Worm (Caenorhabditis elegans) whole organism, L1 larva: ENCODE measurements around the gene F53G2.13.

Experiments
- C34B4.2 ChIP-seq: sonication (generic microtip); optimal IDR thresholded peaks from 2 replicates; lab custom pipeline; 2017; ENCODE audit warnings: mild to moderate bottlenecking, missing genetic modification characterization, missing compliant biosample characterization
- F16B12.6 ChIP-seq: fragments of 150-350 bp; optimal IDR thresholded peaks from 2 replicates; lab custom pipeline; 2014; ENCODE audit warnings: missing biosample characterization, missing genetic modification characterization
- aha-1 ChIP-seq: fragments of 150-350 bp; optimal IDR thresholded peaks from 2 replicates; lab custom pipeline; 2014; ENCODE audit warnings: missing biosample characterization, missing genetic modification characterization
- alr-1 ChIP-seq: fragments of 200-800 bp; sonication (Bioruptor generic); optimal IDR thresholded peaks from 2 replicates; lab custom pipeline; 2018; ENCODE audit warnings: borderline replicate concordance, mild to moderate bottlenecking, missing genetic modification characterization, missing compliant biosample characterization
- aly-2 ChIP-seq: fragments of 150-350 bp; optimal IDR thresholded peaks from 2 replicates; lab custom pipeline; 2014; ENCODE audit warnings: missing biosample characterization, missing genetic modification characterization
- blmp-1 ChIP-seq: fragments of 150-350 bp; optimal IDR thresholded peaks from 2 replicates; lab custom pipeline; 2014; ENCODE audit warnings: missing biosample characterization, missing genetic modification characterization
- ceh-8 ChIP-seq: fragments of 200-800 bp; sonication (Bioruptor generic); optimal IDR thresholded peaks from 2 replicates; lab custom pipeline; 2018; ENCODE audit warnings: mild to moderate bottlenecking, missing genetic modification characterization, moderate library complexity, missing compliant biosample characterization
- ceh-82 ChIP-seq, 3 experiments: fragments of 150-350 bp in 1 of 3; sonication (generic microtip) in 2 of 3; optimal IDR thresholded peaks; 2 replicates each; lab custom pipeline; 2014 to 2017; ENCODE audit warnings: missing biosample characterization in 3 of 3, missing genetic modification characterization in 3 of 3
- ceh-90 ChIP-seq: sonication (generic microtip); optimal IDR thresholded peaks from 2 replicates; lab custom pipeline; 2016; ENCODE audit warnings: missing genetic modification characterization, missing compliant biosample characterization
- dpl-1 ChIP-seq, 3 experiments: fragments of 150-350 bp in 2 of 3; sonication (generic microtip) in 1 of 3; optimal IDR thresholded peaks; 2 replicates each; lab custom pipeline; 2014 to 2017; ENCODE audit warnings: missing biosample characterization in 3 of 3, missing genetic modification characterization in 3 of 3, missing genetic modification reagents in 3 of 3
- dsc-1 ChIP-seq: sonication (generic microtip); optimal IDR thresholded peaks from 2 replicates; lab custom pipeline; 2016; ENCODE audit warnings: mild to moderate bottlenecking, missing genetic modification characterization, missing compliant biosample characterization
- efl-1 ChIP-seq, 4 experiments: fragments of 150-350 bp; optimal IDR thresholded peaks in 3 of 4; peaks in 1 of 4; 1 replicate in 1 of 4; 2 replicates in 3 of 4; lab custom pipeline; 2014; ENCODE audit warnings: missing biosample characterization in 2 of 4, missing genetic modification characterization in 2 of 4, missing genetic modification reagents in 2 of 4
- elt-2 ChIP-seq: sonication (generic microtip); optimal IDR thresholded peaks from 2 replicates; lab custom pipeline; 2016; ENCODE audit warnings: missing genetic modification characterization, mild to moderate bottlenecking, inconsistent platforms, missing compliant biosample characterization, missing genetic modification reagents
- ets-5 ChIP-seq: fragments of 200-800 bp; sonication (Bioruptor generic); IDR thresholded peaks from 2 replicates; pipeline ENCODE4 v1.3.6; 2022; ENCODE audit warnings: missing genetic modification characterization, missing compliant biosample characterization
- fkh-10 ChIP-seq: sonication (generic microtip); optimal IDR thresholded peaks from 2 replicates; lab custom pipeline; 2017; ENCODE audit warnings: missing biosample characterization, missing genetic modification reagents, missing genetic modification characterization
- fkh-4 ChIP-seq: sonication (generic microtip); optimal IDR thresholded peaks from 2 replicates; lab custom pipeline; 2016; ENCODE audit warnings: missing compliant biosample characterization, missing genetic modification characterization, borderline replicate concordance
- fkh-8 ChIP-seq: sonication (generic microtip); optimal IDR thresholded peaks from 2 replicates; lab custom pipeline; 2016; ENCODE audit warnings: mild to moderate bottlenecking, missing genetic modification characterization, missing compliant biosample characterization
- fos-1 ChIP-seq: fragments of 150-350 bp; optimal IDR thresholded peaks from 2 replicates; lab custom pipeline; 2014; ENCODE audit warnings: missing biosample characterization, missing genetic modification characterization
- grh-1 ChIP-seq: fragments of 200-800 bp; sonication (Bioruptor generic); IDR thresholded peaks from 2 replicates; pipeline ENCODE4 v1.3.6; 2022; ENCODE audit warnings: missing genetic modification reagents, missing genetic modification characterization, missing compliant biosample characterization
- hlh-17 ChIP-seq: fragments of 200-800 bp; sonication (Bioruptor generic); optimal IDR thresholded peaks from 2 replicates; lab custom pipeline; 2018; ENCODE audit warnings: missing genetic modification characterization, mild to moderate bottlenecking, missing compliant biosample characterization, moderate library complexity, borderline replicate concordance
- hpl-2 ChIP-seq: fragments of 150-350 bp; optimal IDR thresholded peaks from 2 replicates; lab custom pipeline; 2014; ENCODE audit warnings: missing biosample characterization, missing genetic modification reagents, missing genetic modification characterization
- isw-1 ChIP-seq: fragments of 200-800 bp; sonication (Bioruptor generic); IDR thresholded peaks from 2 replicates; pipeline ENCODE4 v1.3.6; 2022; ENCODE audit warnings: missing genetic modification characterization, missing compliant biosample characterization
- lin-14 ChIP-seq: fragments of 200-800 bp; sonication (Bioruptor generic); optimal IDR thresholded peaks from 2 replicates; lab custom pipeline; 2018; ENCODE audit warnings: mild to moderate bottlenecking, missing genetic modification characterization, moderate library complexity, missing compliant biosample characterization
- lin-35 ChIP-seq, 2 experiments: fragments of 150-350 bp; optimal IDR thresholded peaks; 2 replicates each; lab custom pipeline; 2014; ENCODE audit warnings: missing biosample characterization in 2 of 2, missing genetic modification characterization in 2 of 2, missing genetic modification reagents in 2 of 2
- lin-39 ChIP-seq: fragments of 150-350 bp; optimal IDR thresholded peaks from 2 replicates; lab custom pipeline; 2014; ENCODE audit warnings: missing biosample characterization, missing genetic modification reagents, missing genetic modification characterization
- lsy-2 ChIP-seq, 2 experiments: fragments of 150-350 bp; optimal IDR thresholded peaks; 2 replicates each; lab custom pipeline; 2014; ENCODE audit warnings: missing biosample characterization in 2 of 2, missing genetic modification characterization in 2 of 2
- mdl-1 ChIP-seq, 2 experiments: fragments of 150-350 bp; optimal IDR thresholded peaks; 2 replicates each; lab custom pipeline; 2014 to 2017; ENCODE audit warnings: missing biosample characterization in 2 of 2, missing genetic modification characterization in 2 of 2, inconsistent platforms in 1 of 2
- mef-2 ChIP-seq: fragments of 150-350 bp; optimal IDR thresholded peaks from 2 replicates; lab custom pipeline; 2014; ENCODE audit warnings: missing biosample characterization, missing genetic modification characterization
- mep-1 ChIP-seq: fragments of 150-350 bp; optimal IDR thresholded peaks from 2 replicates; lab custom pipeline; 2014; ENCODE audit warnings: missing biosample characterization, missing genetic modification characterization
- nhr-20 ChIP-seq: sonication (generic microtip); optimal IDR thresholded peaks from 2 replicates; lab custom pipeline; 2016; ENCODE audit warnings: mild to moderate bottlenecking, missing genetic modification characterization, missing compliant biosample characterization
- nhr-77 ChIP-seq: fragments of 150-350 bp; optimal IDR thresholded peaks from 2 replicates; lab custom pipeline; 2014; ENCODE audit warnings: missing biosample characterization, missing genetic modification characterization
- nhr-84 ChIP-seq: sonication (generic microtip); optimal IDR thresholded peaks from 2 replicates; lab custom pipeline; 2017; ENCODE audit warnings: missing biosample characterization, missing genetic modification characterization
- nhr-85 ChIP-seq: sonication (generic microtip); peaks from one replicate; lab custom pipeline; 2016; ENCODE audit warnings: missing genetic modification characterization, inconsistent platforms, missing compliant biosample characterization
- nhr-90 ChIP-seq: sonication (generic microtip); optimal IDR thresholded peaks from 2 replicates; lab custom pipeline; 2016; ENCODE audit warnings: mild to moderate bottlenecking, missing genetic modification characterization, missing compliant biosample characterization; ENCODE audit not compliant: poor library complexity
- rnt-1 ChIP-seq: sonication (generic microtip); optimal IDR thresholded peaks from 2 replicates; lab custom pipeline; 2016; ENCODE audit warnings: mild to moderate bottlenecking, missing genetic modification characterization, moderate library complexity, missing compliant biosample characterization
- sox-4 ChIP-seq: sonication (generic microtip); optimal IDR thresholded peaks from 2 replicates; lab custom pipeline; 2016; ENCODE audit warnings: missing genetic modification characterization, missing compliant biosample characterization
- sup-37 ChIP-seq: fragments of 200-800 bp; sonication (Bioruptor generic); optimal IDR thresholded peaks from 2 replicates; lab custom pipeline; 2018; ENCODE audit warnings: mild to moderate bottlenecking, missing genetic modification characterization, missing compliant biosample characterization
- swsn-7 ChIP-seq: sonication (generic microtip); optimal IDR thresholded peaks from 2 replicates; lab custom pipeline; 2016; ENCODE audit warnings: missing genetic modification characterization, missing compliant biosample characterization
- unc-130 ChIP-seq: fragments of 150-350 bp; optimal IDR thresholded peaks from 2 replicates; lab custom pipeline; 2017; ENCODE audit warnings: missing biosample characterization, missing genetic modification characterization, inconsistent platforms
- vab-15 ChIP-seq: sonication (generic microtip); optimal IDR thresholded peaks from 2 replicates; lab custom pipeline; 2017; ENCODE audit warnings: missing genotype, mild to moderate bottlenecking, missing genetic modification characterization, missing compliant biosample characterization
- xbp-1 ChIP-seq: sonication (generic microtip); optimal IDR thresholded peaks from 2 replicates; lab custom pipeline; 2016; ENCODE audit warnings: missing genetic modification characterization, missing compliant biosample characterization
- zip-4 ChIP-seq: fragments of 200-800 bp; sonication (Bioruptor generic); optimal IDR thresholded peaks from 2 replicates; lab custom pipeline; 2018; ENCODE audit warnings: mild to moderate bottlenecking, missing genetic modification characterization, moderate library complexity, missing compliant biosample characterization

The F53G2.13 gene

DNA sequence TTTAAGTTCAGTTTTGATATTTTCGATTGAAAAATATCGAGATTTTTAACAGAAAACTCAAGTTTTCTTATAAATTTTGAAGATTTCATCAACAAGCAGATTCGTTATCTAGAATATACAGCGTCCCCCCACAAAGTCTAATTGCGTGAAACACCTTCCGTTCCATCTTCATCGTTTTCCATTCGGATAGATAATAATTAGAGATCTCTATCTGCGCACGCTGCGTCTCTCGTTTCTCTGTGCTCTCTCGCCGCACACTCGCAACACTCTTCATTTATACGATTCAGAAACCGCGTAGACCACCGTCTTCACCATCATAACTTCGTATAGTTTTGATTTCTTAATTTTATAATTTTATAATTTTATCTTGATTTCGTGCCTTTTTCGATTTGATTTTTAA, 46.9 kb upstream of the F53G2.13 start (continued):
- peak; percentile 42 for TF ChIP-seq rnt-1 (tag; lab: Kevin White, UChicago)
- TF ChIP-seq sox-4, result no peak
- TF ChIP-seq vab-15 (tag; lab: Kevin White, UChicago), result no peak
- TF ChIP-seq nhr-90, result peak; percentile 11
- no peak for TF ChIP-seq lsy-2 (tag; optimal IDR thresholded peaks at IDR 0.05; lab: Kevin White, UChicago)
- no peak for TF ChIP-seq efl-1 (optimal IDR thresholded peaks at IDR 0.05; lab: Kevin White, UChicago)
- no peak for TF ChIP-seq efl-1 (GFP tag; optimal IDR thresholded peaks at IDR 0.05 in 1 of 2; lab: Kevin White, UChicago)
- no peak for TF ChIP-seq hpl-2

DNA sequence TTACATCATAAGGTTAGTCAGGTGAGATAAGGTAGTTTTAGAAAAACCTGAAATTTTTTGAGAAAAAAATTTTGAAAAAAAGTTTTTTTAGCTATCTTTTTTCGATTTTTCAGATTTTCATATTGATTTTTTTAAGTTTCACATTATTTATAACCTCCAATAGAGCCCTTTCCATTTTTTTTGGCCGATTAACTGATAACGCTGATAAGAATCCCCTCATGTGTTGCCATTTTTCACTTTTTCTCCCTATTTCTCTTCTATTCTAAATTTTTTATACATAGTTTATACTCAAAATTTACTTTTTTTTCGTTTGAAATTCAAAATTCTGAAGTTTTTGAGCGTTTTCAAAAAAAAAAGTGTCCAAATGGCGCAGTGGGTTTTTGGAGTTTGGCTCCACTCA, 45.4 kb upstream of the F53G2.13 start:
- TF ChIP-seq elt-2 (peak; percentile 62), aha-1 (tag; lab: Kevin White, UChicago) (no peak)

DNA sequence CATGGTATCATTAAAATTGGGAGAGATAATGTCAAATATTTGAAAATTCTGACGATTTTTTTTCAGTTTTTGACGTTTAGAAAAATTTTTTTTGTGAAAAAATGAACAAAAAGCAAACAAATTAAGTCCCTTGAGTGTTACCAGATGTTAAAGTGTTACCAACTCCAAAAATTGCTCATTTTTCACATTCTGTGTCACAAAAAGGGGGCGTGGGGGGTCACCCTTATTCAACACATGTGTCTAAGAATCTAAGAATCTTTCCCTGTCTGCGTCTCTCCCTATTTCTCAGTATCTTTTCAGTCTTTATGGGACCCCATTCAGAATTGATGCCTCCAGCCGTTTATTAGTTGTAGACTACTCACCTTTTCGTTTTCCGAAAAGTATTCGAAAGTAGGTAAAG, 44.7 kb upstream of the F53G2.13 start:
- no peak for TF ChIP-seq efl-1 (optimal IDR thresholded peaks at IDR 0.05; lab: Kevin White, UChicago)
- TF ChIP-seq efl-1 (GFP tag; optimal IDR thresholded peaks at IDR 0.05 in 1 of 2; lab: Kevin White, UChicago), result peak in 1 of 2 experiments; percentile 9
- TF ChIP-seq mef-2 (tag; lab: Kevin White, UChicago), result no peak
- TF ChIP-seq dpl-1 (GFP tag; optimal IDR thresholded peaks at IDR 0.05; lab: Kevin White, UChicago), result no peak
- TF ChIP-seq dsc-1 (tag; lab: Kevin White, UChicago), result peak; percentile 91
- TF ChIP-seq unc-130 (tag; lab: Kevin White, UChicago), result no peak
- TF ChIP-seq ceh-8 (GFP tag; lab: Kevin White, UChicago), result no peak
- TF ChIP-seq lin-14 (GFP tag; lab: Kevin White, UChicago), result no peak
- peak; percentile 74 for TF ChIP-seq fkh-4 (tag; lab: Kevin White, UChicago)
- no peak for TF ChIP-seq elt-2
- no peak for TF ChIP-seq blmp-1 (tag; lab: Kevin White, UChicago)
- TF ChIP-seq isw-1 (GFP tag; lab: Robert Waterston, UW), result no peak
- TF ChIP-seq aly-2 (tag; lab: Kevin White, UChicago), result no peak
- no peak for TF ChIP-seq vab-15 (tag; lab: Kevin White, UChicago)
- no peak for TF ChIP-seq lin-35 (GFP tag; optimal IDR thresholded peaks at IDR 0.05; lab: Kevin White, UChicago)
- TF ChIP-seq, all 84 proteins: peak for 3

DNA sequence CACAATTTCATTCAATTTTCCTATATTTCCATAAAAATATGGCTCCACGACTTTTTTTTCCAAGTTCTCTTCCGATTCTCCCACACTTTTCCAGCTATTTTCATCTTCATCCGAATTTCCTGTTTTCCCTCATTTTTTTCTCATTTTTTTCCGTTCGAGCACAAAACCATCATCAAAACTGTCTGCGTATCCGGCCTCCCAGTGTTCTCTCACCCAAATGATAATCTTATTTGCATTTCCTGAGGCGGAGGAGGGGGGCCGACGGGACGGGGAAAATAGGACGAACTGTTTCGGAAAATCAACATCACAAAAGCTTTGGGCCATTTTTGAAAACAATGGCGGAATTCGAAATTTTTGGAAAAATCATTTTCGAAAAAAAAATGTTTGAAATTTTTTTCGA, 43.3 kb upstream of the F53G2.13 start:
- TF ChIP-seq C34B4.2 (tag; lab: Kevin White, UChicago) (no peak), fkh-4 (tag; lab: Kevin White, UChicago) (no peak), nhr-77 (tag; lab: Kevin White, UChicago) (no peak), xbp-1 (tag; lab: Kevin White, UChicago) (no peak), swsn-7 (tag; lab: Kevin White, UChicago) (no peak)

DNA sequence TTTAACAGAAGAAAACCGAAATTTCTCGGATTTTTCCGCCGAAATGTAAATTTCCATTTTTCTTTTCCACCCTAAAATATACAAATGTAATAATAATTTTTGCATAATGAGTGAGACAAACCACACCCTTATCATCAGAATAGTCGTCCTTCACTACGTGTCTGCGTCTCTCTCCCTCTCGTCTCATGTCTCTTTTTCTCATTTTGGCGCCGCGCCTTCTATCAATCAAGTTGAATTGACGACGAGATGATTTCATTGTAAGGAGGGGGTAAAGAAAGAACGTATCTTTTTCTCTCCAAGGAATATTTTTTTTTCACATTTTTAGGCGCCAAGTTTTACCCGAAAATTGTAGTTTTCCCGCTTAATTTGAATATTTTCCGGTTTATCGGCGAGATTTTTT, 41.4 kb upstream of the F53G2.13 start:
- TF ChIP-seq ceh-90 (tag; lab: Kevin White, UChicago), result no peak
- no peak for TF ChIP-seq alr-1
- TF ChIP-seq hlh-17, result no peak
- TF ChIP-seq zip-4, result no peak
- peak; percentile 54 for TF ChIP-seq nhr-20 (tag; lab: Kevin White, UChicago)
- peak in 2 of 3 experiments; percentile 20 to 21 for TF ChIP-seq dpl-1 (GFP tag; optimal IDR thresholded peaks at IDR 0.05; lab: Kevin White, UChicago)
- no peak for TF ChIP-seq sup-37 (GFP tag; lab: Kevin White, UChicago)
- peak; percentile 12 for TF ChIP-seq elt-2
- peak; percentile 70 for TF ChIP-seq lin-14 (GFP tag; lab: Kevin White, UChicago)
- TF ChIP-seq lin-39, result no peak
- TF ChIP-seq ceh-82 (tag; optimal IDR thresholded peaks at IDR 0.05; lab: Kevin White, UChicago), result no peak
- no peak for TF ChIP-seq grh-1
- TF ChIP-seq aly-2 (tag; lab: Kevin White, UChicago), result no peak
- no peak for TF ChIP-seq mef-2 (tag; lab: Kevin White, UChicago)
- TF ChIP-seq fkh-4 (tag; lab: Kevin White, UChicago), result no peak
- TF ChIP-seq fkh-8 (tag; lab: Kevin White, UChicago), result no peak
- peak in 1 of 2 experiments; percentile 15 for TF ChIP-seq lsy-2 (tag; optimal IDR thresholded peaks at IDR 0.05; lab: Kevin White, UChicago)
- TF ChIP-seq mdl-1 (tag; optimal IDR thresholded peaks at IDR 0.05; lab: Kevin White, UChicago), result peak in 1 of 2 experiments; percentile 8
- TF ChIP-seq fkh-10 (GFP tag; lab: Kevin White, UChicago), result no peak
- peak; percentile 20 for TF ChIP-seq fos-1 (tag; lab: Kevin White, UChicago)
- peak in 1 of 2 experiments; percentile 53 for TF ChIP-seq lin-35 (GFP tag; optimal IDR thresholded peaks at IDR 0.05; lab: Kevin White, UChicago)
- TF ChIP-seq xbp-1 (tag; lab: Kevin White, UChicago), result no peak
- no peak for TF ChIP-seq ets-5 (GFP tag; lab: Robert Waterston, UW)
- TF ChIP-seq F16B12.6 (tag; lab: Kevin White, UChicago), result no peak
- peak; percentile 47 for TF ChIP-seq mep-1 (tag; lab: Kevin White, UChicago)
- peak; percentile 81 for TF ChIP-seq nhr-85 (tag; lab: Kevin White, UChicago)
- TF ChIP-seq swsn-7 (tag; lab: Kevin White, UChicago), result no peak
- no peak for TF ChIP-seq nhr-84 (tag; lab: Kevin White, UChicago)
- no peak for TF ChIP-seq unc-130 (tag; lab: Kevin White, UChicago)
